Fruit fly (Drosophila melanogaster) Kc167 (cell line): ENCODE measurements around the gene CG2104.

Experiments
- Myc ChIP-seq: fragments of >200 bp; optimal IDR thresholded peaks from 2 replicates; lab custom pipeline; 2017; ENCODE audit warnings: missing external identifiers
- Sin3A ChIP-seq: fragments of >200 bp; optimal IDR thresholded peaks from 2 replicates; lab custom pipeline; 2018; ENCODE audit warnings: missing external identifiers
- h ChIP-seq: fragments of >200 bp; optimal IDR thresholded peaks from 3 replicates; lab custom pipeline; 2018; ENCODE audit warnings: missing external identifiers
- insv ChIP-seq: fragments of >200 bp; optimal IDR thresholded peaks from 3 replicates; lab custom pipeline; 2018; ENCODE audit warnings: missing external identifiers
- psq ChIP-seq: fragments of >200 bp; optimal IDR thresholded peaks from 2 replicates; lab custom pipeline; 2017; ENCODE audit warnings: missing external identifiers
- ttk ChIP-seq: sonication (Bioruptor generic); optimal IDR thresholded peaks from 2 replicates; lab custom pipeline; 2017; ENCODE audit warnings: missing external identifiers

DNA sequence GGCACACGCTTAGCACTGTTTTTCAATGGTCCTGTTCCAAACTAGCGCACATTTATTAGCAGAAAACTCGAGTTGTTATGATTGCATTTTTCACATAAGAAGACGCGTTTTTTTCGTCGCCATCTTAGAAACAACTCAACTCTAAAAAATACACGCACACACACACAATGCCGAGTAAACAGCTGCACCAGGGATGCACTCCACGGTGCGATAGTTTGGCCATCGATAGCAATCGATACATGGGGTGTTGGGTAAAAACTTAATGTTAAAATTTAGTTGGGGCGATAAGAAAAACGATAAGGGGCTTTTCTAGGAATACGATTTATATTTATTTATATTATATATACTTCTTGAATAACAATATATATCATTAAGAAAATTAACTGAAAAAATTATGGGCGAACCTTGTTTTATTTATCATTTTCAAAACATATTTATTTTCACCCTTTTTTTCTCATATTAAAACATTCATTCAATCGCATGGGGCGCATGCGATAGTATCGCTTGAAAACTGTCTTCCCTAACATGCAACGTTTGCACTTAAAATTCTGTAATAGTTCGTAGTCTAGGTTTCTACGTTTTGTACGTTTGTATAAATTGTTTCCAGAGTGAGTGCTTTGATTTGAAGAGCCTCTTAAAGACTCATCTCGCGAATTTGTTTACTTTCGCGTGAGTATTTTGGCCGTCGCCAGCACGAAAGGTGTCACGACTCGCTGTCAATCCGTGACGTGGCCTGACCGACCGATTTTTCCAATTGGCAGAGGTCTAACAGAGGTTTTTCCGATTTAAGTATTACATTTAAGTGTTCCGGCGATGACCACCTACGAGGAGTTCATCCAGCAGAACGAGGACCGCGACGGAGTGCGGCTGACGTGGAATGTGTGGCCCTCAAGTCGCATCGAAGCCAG lies 44.3 kb downstream of the CG2104 start, which contains the start of the genes MTA1-like and Sec23:
- TF ChIP-seq psq: no peak
- no peak for TF ChIP-seq h (lab: Kevin White, UChicago)
- TF ChIP-seq Sin3A (lab: Kevin White, UChicago): no peak
- TF ChIP-seq ttk: no peak
- TF ChIP-seq insv (lab: Kevin White, UChicago): no peak
- no peak for TF ChIP-seq Myc (lab: Kevin White, UChicago)
